Fruit fly (Drosophila melanogaster): ENCODE results near the gene ppk22.
A peak's percentile ranks its signal among the peaks of the same experiment; 100 is the strongest.

Gene ppk22

dm6 chr3R:24809576-24810279, 49.9 kb downstream of the ppk22 start (continued):
- TF ChIP-seq cwo (GFP tag; optimal IDR thresholded peaks at IDR 0.05) (peak; percentile 45), yki (optimal IDR thresholded peaks at IDR 0.05) (no peak), CG3281 (GFP tag; optimal IDR thresholded peaks at IDR 0.05) (peak; percentile 74), CG4707 (GFP tag; optimal IDR thresholded peaks at IDR 0.05) (peak; percentile 54), Eip74EF (GFP tag; optimal IDR thresholded peaks at IDR 0.05) (peak in 1 of 2 experiments; percentile 28), CkIIα-i1 (GFP tag; IDR thresholded peaks at IDR 0.05) (no peak), CG6854 (GFP tag; optimal IDR thresholded peaks at IDR 0.05) (peak; percentile 48), CG13296 (GFP tag; optimal IDR thresholded peaks at IDR 0.05) (peak; percentile 65), sr (GFP tag; IDR thresholded peaks at IDR 0.05) (peak; percentile 29; the same call in 1 of the 3 replicates), Fer3 (tag; optimal IDR thresholded peaks at IDR 0.05) (no peak), Camta (GFP tag; optimal IDR thresholded peaks at IDR 0.05) (peak; percentile 19), hbn (GFP tag; IDR thresholded peaks at IDR 0.05; ENCODE audit: partially characterized antibody) (no peak), Sry-β (GFP tag; optimal IDR thresholded peaks at IDR 0.05) (peak; percentile 31), CG8281 (tag; optimal IDR thresholded peaks at IDR 0.05) (peak; percentile 50), kni (GFP tag; optimal IDR thresholded peaks at IDR 0.05) (peak; percentile 62), CG10267 (tag; optimal IDR thresholded peaks at IDR 0.05) (peak; percentile 2), CG9817 (tag; optimal IDR thresholded peaks at IDR 0.05) (peak; percentile 9), CG1024 (GFP tag; IDR thresholded peaks at IDR 0.05) (no peak), CG6813 (GFP tag; optimal IDR thresholded peaks at IDR 0.05) (peak; percentile 86), vfl (GFP tag; optimal IDR thresholded peaks at IDR 0.05) (no peak), GATAe (GFP tag; conservative IDR thresholded peaks at IDR 0.05) (no peak), CG32532 (GFP tag; IDR thresholded peaks at IDR 0.05) (no peak), eyg (GFP tag; optimal IDR thresholded peaks at IDR 0.05) (peak; percentile 14), CG10147 (GFP tag; optimal IDR thresholded peaks at IDR 0.05) (peak; percentile 39), CG9727 (GFP tag; optimal IDR thresholded peaks at IDR 0.05) (peak; percentile 47), CG14014 (GFP tag; IDR thresholded peaks at IDR 0.05) (peak; percentile 25; the same call in 1 of the 2 replicates), CG12659 (GFP tag; optimal IDR thresholded peaks at IDR 0.05) (peak; percentile 38), sug (tag; optimal IDR thresholded peaks at IDR 0.05) (peak; percentile 44), CG12104 (GFP tag; optimal IDR thresholded peaks at IDR 0.05) (peak; percentile 24), CG11723 (GFP tag; optimal IDR thresholded peaks at IDR 0.05) (no peak), insv (GFP tag; optimal IDR thresholded peaks at IDR 0.05) (peak in 1 of 2 experiments; percentile 19), CG5245 (GFP tag; optimal IDR thresholded peaks at IDR 0.05) (no peak), Spps (tag; optimal IDR thresholded peaks at IDR 0.05) (peak; percentile 41), CG4328 (GFP tag; optimal IDR thresholded peaks at IDR 0.05) (peak; percentile 61), gcm (GFP tag; optimal IDR thresholded peaks at IDR 0.05) (peak; percentile 44), CG2889 (GFP tag; IDR thresholded peaks at IDR 0.05) (no peak), salm (tag; optimal IDR thresholded peaks at IDR 0.05) (peak; percentile 57), BEAF-32 (GFP tag; optimal IDR thresholded peaks at IDR 0.05) (no peak), toy (GFP tag; IDR thresholded peaks at IDR 0.05) (no peak), Six4 (GFP tag; optimal IDR thresholded peaks at IDR 0.05) (peak; percentile 9), lola (GFP tag; optimal IDR thresholded peaks at IDR 0.05) (peak in 1 of 3 experiments; percentile 2), wek (GFP tag; optimal IDR thresholded peaks at IDR 0.05) (peak; percentile 75), CG2202 (tag; optimal IDR thresholded peaks at IDR 0.05) (peak; percentile 53), CG3163 (GFP tag; optimal IDR thresholded peaks at IDR 0.05) (no peak), CG15073 (GFP tag; optimal IDR thresholded peaks at IDR 0.05) (no peak), luna (GFP tag; optimal IDR thresholded peaks at IDR 0.05) (no peak), gro (GFP tag; optimal IDR thresholded peaks at IDR 0.05) (peak; percentile 17), Hmr (GFP tag; optimal IDR thresholded peaks at IDR 0.05) (no peak)
